Fruit fly (Drosophila melanogaster) whole organism, embryonic: ENCODE results near the gene Tsp97E.

Source experiments
- CG1024 ChIP-seq: fragments of 200-800 bp; sonication (Bioruptor generic); IDR thresholded peaks from 2 replicates; pipeline ENCODE4 v1.3.6; 2022; ENCODE audit warnings: missing biosample characterization, missing genetic modification characterization
- CG10959 ChIP-seq: fragments of 200-800 bp; sonication (Bioruptor generic); IDR thresholded peaks from 2 replicates; pipeline ENCODE4 v1.3.6; 2022; ENCODE audit warnings: missing biosample characterization, missing genetic modification characterization
- CG11456 ChIP-seq: fragments of 200-800 bp; sonication (Bioruptor generic); IDR thresholded peaks from 3 replicates; pipeline ENCODE4 v1.3.6; 2022; ENCODE audit warnings: missing biosample characterization, missing genetic modification characterization
- CG11504 ChIP-seq: fragments of 200-800 bp; sonication (Bioruptor generic); optimal IDR thresholded peaks from 3 replicates; lab custom pipeline; 2019; ENCODE audit warnings: missing biosample characterization, mild to moderate bottlenecking, missing genetic modification characterization, moderate library complexity
- CG12071 ChIP-seq: fragments of 200-800 bp; sonication (Bioruptor generic); optimal IDR thresholded peaks from 3 replicates; lab custom pipeline; 2018; ENCODE audit warnings: missing biosample characterization, mild to moderate bottlenecking, missing genetic modification characterization
- CG12104 ChIP-seq: fragments of 200-800 bp; sonication (Bioruptor generic); optimal IDR thresholded peaks from 3 replicates; lab custom pipeline; 2016; ENCODE audit warnings: missing biosample characterization, missing genetic modification characterization
- CG12219 ChIP-seq: fragments of 200-800 bp; sonication (Bioruptor generic); optimal IDR thresholded peaks from 3 replicates; lab custom pipeline; 2018; ENCODE audit warnings: missing biosample characterization, mild to moderate bottlenecking, missing genetic modification characterization
- CG15696 ChIP-seq: fragments of 200-800 bp; sonication (Bioruptor generic); optimal IDR thresholded peaks from 2 replicates; lab custom pipeline; 2019; ENCODE audit warnings: missing biosample characterization, mild to moderate bottlenecking, missing genetic modification characterization, moderate library complexity
- CG16813 ChIP-seq: fragments of 200-800 bp; sonication (Bioruptor generic); IDR thresholded peaks from 3 replicates; pipeline ENCODE4 v1.3.6; 2022; ENCODE audit warnings: missing biosample characterization, missing genetic modification characterization; ENCODE audit not compliant: partially characterized antibody
- CG17359 ChIP-seq: fragments of 200-800 bp; sonication (Bioruptor generic); optimal IDR thresholded peaks from 3 replicates; lab custom pipeline; 2018; ENCODE audit warnings: missing biosample characterization, mild to moderate bottlenecking, missing genetic modification characterization, moderate library complexity
- CG17612 ChIP-seq: fragments of 200-800 bp; sonication (Bioruptor generic); IDR thresholded peaks from 2 replicates; pipeline ENCODE4 v1.3.6; 2022; ENCODE audit warnings: missing biosample characterization, missing genetic modification characterization
- CG1792 ChIP-seq: fragments of 200-800 bp; sonication (Bioruptor generic); optimal IDR thresholded peaks from 2 replicates; lab custom pipeline; 2016; ENCODE audit warnings: missing biosample characterization, missing genetic modification characterization
- CG2678 ChIP-seq: fragments of 200-800 bp; sonication (Bioruptor generic); optimal IDR thresholded peaks from 3 replicates; lab custom pipeline; 2019; ENCODE audit warnings: missing biosample characterization, mild to moderate bottlenecking, missing genetic modification characterization, moderate library complexity
- CG2889 ChIP-seq: fragments of 200-800 bp; sonication (Bioruptor generic); IDR thresholded peaks from 3 replicates; pipeline ENCODE4 v1.3.6; 2022; ENCODE audit warnings: missing biosample characterization, missing genetic modification characterization
- CG3065 ChIP-seq: fragments of 200-800 bp; sonication (Bioruptor generic); optimal IDR thresholded peaks from 2 replicates; lab custom pipeline; 2016; ENCODE audit warnings: missing biosample characterization, missing genetic modification characterization
- CG6272 ChIP-seq: fragments of 200-800 bp; sonication (Bioruptor generic); IDR thresholded peaks from 2 replicates; pipeline ENCODE4 v1.3.6; 2022; ENCODE audit warnings: missing biosample characterization, missing genetic modification characterization
- CG6854 ChIP-seq: fragments of 200-800 bp; sonication (Bioruptor generic); optimal IDR thresholded peaks from 3 replicates; lab custom pipeline; 2017; ENCODE audit warnings: missing biosample characterization, mild to moderate bottlenecking, missing genetic modification characterization
- CG7556 ChIP-seq: fragments of 200-800 bp; sonication (Bioruptor generic); optimal IDR thresholded peaks from 2 replicates; lab custom pipeline; 2017; ENCODE audit warnings: missing biosample characterization, mild to moderate bottlenecking, missing genetic modification characterization
- CG7963 ChIP-seq: fragments of 200-800 bp; sonication (Bioruptor generic); IDR thresholded peaks from 3 replicates; pipeline ENCODE4 v1.3.6; 2022; ENCODE audit warnings: missing biosample characterization, missing genetic modification characterization; ENCODE audit not compliant: partially characterized antibody
- CG9876 ChIP-seq: fragments of 200-800 bp; sonication (Bioruptor generic); optimal IDR thresholded peaks from 2 replicates; lab custom pipeline; 2016; ENCODE audit warnings: missing biosample characterization, missing genetic modification characterization
- CkIIα-i1 ChIP-seq: fragments of 200-800 bp; sonication (Bioruptor generic); IDR thresholded peaks from 2 replicates; pipeline ENCODE4 v1.3.6; 2022; ENCODE audit warnings: missing biosample characterization, missing genetic modification characterization
- D ChIP-seq, 2 experiments: fragments of 200-800 bp in 1 of 2; fragments of >200 bp in 1 of 2; sonication (Bioruptor generic) in 1 of 2; optimal IDR thresholded peaks; 2 replicates in 1 of 2; 3 replicates in 1 of 2; lab custom pipeline; 2017; ENCODE audit warnings: mild to moderate bottlenecking in 1 of 2, missing biosample characterization in 1 of 2, missing genetic modification characterization in 1 of 2, missing genetic modification reagents in 1 of 2
- Doc2 ChIP-seq: fragments of 200-800 bp; sonication (Bioruptor generic); IDR thresholded peaks from 2 replicates; pipeline ENCODE4 v1.3.6; 2022; ENCODE audit warnings: missing biosample characterization, missing genetic modification characterization
- Fer1 ChIP-seq: fragments of 200-800 bp; sonication (Bioruptor generic); optimal IDR thresholded peaks from 2 replicates; lab custom pipeline; 2017; ENCODE audit warnings: missing biosample characterization, mild to moderate bottlenecking, missing genetic modification characterization
- Hr3 ChIP-seq: fragments of 200-800 bp; sonication (Bioruptor generic); optimal IDR thresholded peaks from 3 replicates; lab custom pipeline; 2016; ENCODE audit warnings: missing biosample characterization, missing genetic modification characterization
- Lpt ChIP-seq: fragments of >200 bp; optimal IDR thresholded peaks from 2 replicates; lab custom pipeline; 2018; ENCODE audit warnings: missing biosample characterization, missing genetic modification characterization
- NFAT ChIP-seq: fragments of 200-800 bp; sonication (Bioruptor generic); IDR thresholded peaks from 2 replicates; pipeline ENCODE4 v1.3.6; 2022; ENCODE audit warnings: missing biosample characterization, missing genetic modification characterization
- Side ChIP-seq: fragments of 200-800 bp; sonication (Bioruptor generic); optimal IDR thresholded peaks from 2 replicates; lab custom pipeline; 2016; ENCODE audit warnings: missing biosample characterization, missing genetic modification characterization
- bsh ChIP-seq, 2 experiments: fragments of 200-800 bp; sonication (Bioruptor generic); optimal IDR thresholded peaks; 2 replicates each; lab custom pipeline; 2017 to 2018; ENCODE audit warnings: mild to moderate bottlenecking in 2 of 2, missing biosample characterization in 2 of 2, missing genetic modification characterization in 2 of 2, moderate library complexity in 1 of 2
- danr ChIP-seq: fragments of 200-800 bp; sonication (Bioruptor generic); IDR thresholded peaks from 2 replicates; pipeline ENCODE4 v1.3.6; 2022; ENCODE audit warnings: missing biosample characterization, missing genetic modification characterization
- dati ChIP-seq: fragments of 200-800 bp; sonication (Bioruptor generic); IDR thresholded peaks from 2 replicates; pipeline ENCODE4 v1.3.6; 2022; ENCODE audit warnings: missing biosample characterization, missing genetic modification characterization
- ems ChIP-seq: fragments of 200-800 bp; sonication (Bioruptor generic); optimal IDR thresholded peaks from 3 replicates; lab custom pipeline; 2016; ENCODE audit warnings: missing biosample characterization, missing genetic modification characterization
- en ChIP-seq: fragments of 200-800 bp; sonication (Bioruptor generic); optimal IDR thresholded peaks from 2 replicates; lab custom pipeline; 2016; ENCODE audit warnings: missing biosample characterization, missing genetic modification characterization
- ewg ChIP-seq: fragments of 200-800 bp; sonication (Bioruptor generic); optimal IDR thresholded peaks from 3 replicates; lab custom pipeline; 2017; ENCODE audit warnings: mild to moderate bottlenecking, missing biosample characterization, missing genetic modification reagents, missing genetic modification characterization
- fd102C ChIP-seq: fragments of 200-800 bp; sonication (Bioruptor generic); optimal IDR thresholded peaks from 2 replicates; lab custom pipeline; 2018; ENCODE audit warnings: missing biosample characterization, mild to moderate bottlenecking, missing genetic modification characterization, moderate library complexity
- fd96Cb ChIP-seq: fragments of 200-800 bp; sonication (Bioruptor generic); optimal IDR thresholded peaks from 2 replicates; lab custom pipeline; 2018; ENCODE audit warnings: missing biosample characterization, mild to moderate bottlenecking, missing genetic modification characterization, moderate library complexity
- gem ChIP-seq: fragments of 200-800 bp; sonication (Bioruptor generic); optimal IDR thresholded peaks from 2 replicates; lab custom pipeline; 2019; ENCODE audit warnings: missing biosample characterization, mild to moderate bottlenecking, missing genetic modification characterization, moderate library complexity
- gsb ChIP-seq: fragments of 200-800 bp; sonication (Bioruptor generic); IDR thresholded peaks from 2 replicates; pipeline ENCODE4 v1.3.6; 2022; ENCODE audit warnings: missing biosample characterization, missing genetic modification characterization
- hb ChIP-seq: fragments of 200-800 bp; sonication (Bioruptor generic); IDR thresholded peaks from 3 replicates; pipeline ENCODE4 v1.3.6; 2022; ENCODE audit warnings: missing biosample characterization, missing genetic modification characterization; ENCODE audit not compliant: partially characterized antibody
- kni ChIP-seq: fragments of 200-800 bp; sonication (Bioruptor generic); optimal IDR thresholded peaks from 3 replicates; lab custom pipeline; 2017; ENCODE audit warnings: mild to moderate bottlenecking, missing biosample characterization, missing genetic modification reagents, missing genetic modification characterization
- lola ChIP-seq, 3 experiments: fragments of >200 bp in 2 of 3; fragments of 200-800 bp in 1 of 3; sonication (Bioruptor generic) in 1 of 3; optimal IDR thresholded peaks; 2 replicates each; lab custom pipeline; 2017 to 2019; ENCODE audit warnings: missing biosample characterization in 3 of 3, missing genetic modification characterization in 3 of 3, mild to moderate bottlenecking in 1 of 3, moderate library complexity in 1 of 3
- pan ChIP-seq, 4 experiments: fragments of >200 bp in 3 of 4; fragments of 200-800 bp in 1 of 4; sonication (Bioruptor generic) in 1 of 4; optimal IDR thresholded peaks in 3 of 4; IDR thresholded peaks in 1 of 4; 2 replicates each; pipeline versions ENCODE4 v1.3.6 to Lab custom; 2017 to 2022; ENCODE audit warnings: missing biosample characterization in 2 of 4, missing genetic modification characterization in 2 of 4, mixed read lengths in 1 of 4
- row ChIP-seq: fragments of 200-800 bp; sonication (Bioruptor generic); IDR thresholded peaks from 3 replicates; pipeline ENCODE4 v1.3.6; 2022; ENCODE audit warnings: missing biosample characterization, missing genetic modification characterization
- schlank ChIP-seq: fragments of 200-800 bp; sonication (Bioruptor generic); optimal IDR thresholded peaks from 2 replicates; lab custom pipeline; 2018; ENCODE audit warnings: missing biosample characterization, mild to moderate bottlenecking, missing genetic modification characterization
- seq ChIP-seq: fragments of 200-800 bp; sonication (Bioruptor generic); IDR thresholded peaks from 2 replicates; pipeline ENCODE4 v1.3.6; 2022; ENCODE audit warnings: missing biosample characterization, missing genetic modification characterization
- sim ChIP-seq: fragments of 200-800 bp; sonication (Bioruptor generic); IDR thresholded peaks from 2 replicates; pipeline ENCODE4 v1.3.6; 2022; ENCODE audit warnings: missing biosample characterization, missing genetic modification characterization
- sna ChIP-seq: fragments of 200-800 bp; sonication (Bioruptor generic); IDR thresholded peaks from 2 replicates; pipeline ENCODE4 v1.3.6; 2022; ENCODE audit warnings: missing biosample characterization, missing genetic modification characterization; ENCODE audit not compliant: partially characterized antibody
- ssp ChIP-seq: fragments of 200-800 bp; sonication (Bioruptor generic); IDR thresholded peaks from 2 replicates; pipeline ENCODE4 v1.3.6; 2022; ENCODE audit warnings: missing biosample characterization, missing genetic modification characterization
- stc ChIP-seq: fragments of 200-800 bp; sonication (Bioruptor generic); IDR thresholded peaks from 2 replicates; pipeline ENCODE4 v1.3.6; 2022; ENCODE audit warnings: missing biosample characterization, missing genetic modification characterization
- usp ChIP-seq: fragments of >200 bp; optimal IDR thresholded peaks from 2 replicates; lab custom pipeline; 2017; ENCODE audit warnings: missing biosample characterization, missing genetic modification characterization

The Tsp97E gene

DNA sequence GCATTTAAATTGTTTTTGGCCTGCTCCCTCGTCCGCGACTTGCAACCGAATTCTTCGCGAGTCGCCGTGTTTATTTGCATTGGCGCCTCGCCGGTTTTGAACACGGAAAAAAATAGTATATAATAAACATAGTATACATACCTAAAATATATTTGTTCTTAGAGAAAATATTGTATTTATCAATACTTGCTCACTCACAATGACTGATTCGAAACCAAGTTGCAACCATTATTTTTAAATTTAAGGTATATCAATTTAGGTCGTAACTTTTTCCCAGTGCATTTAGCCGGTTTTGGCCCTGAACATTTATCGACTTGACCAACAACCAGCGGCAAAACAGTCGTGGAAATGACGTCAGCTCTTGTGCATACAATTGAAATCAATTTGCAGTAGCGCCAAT is 36.2 kb downstream of the Tsp97E start (continued):
- TF ChIP-seq gem (peak; percentile 77), CG7556 (GFP tag; lab: Kevin White, UChicago) (peak; percentile 31), ewg (GFP tag; lab: Kevin White, UChicago) (peak; percentile 45), CG10959 (GFP tag; lab: Robert Waterston, UW) (no peak), CG17359 (tag; lab: Kevin White, UChicago) (peak; percentile 62), CG9876 (GFP tag; lab: Kevin White, UChicago) (no peak), en (no peak), CG7963 (GFP tag; lab: Robert Waterston, UW) (no peak), ems (GFP tag; lab: Kevin White, UChicago) (peak; percentile 33), schlank (tag; lab: Kevin White, UChicago) (no peak), hb (GFP tag; lab: Robert Waterston, UW) (no peak), D (optimal IDR thresholded peaks at IDR 0.05; lab: Kevin White, UChicago) (no peak), D (GFP tag; optimal IDR thresholded peaks at IDR 0.05; lab: Kevin White, UChicago) (no peak), usp (GFP tag; lab: Kevin White, UChicago) (no peak), dati (GFP tag; lab: Robert Waterston, UW) (no peak), sim (GFP tag; lab: Robert Waterston, UW) (no peak), CG17612 (GFP tag; lab: Robert Waterston, UW) (no peak), CG11456 (GFP tag; lab: Robert Waterston, UW) (no peak), ssp (GFP tag; lab: Robert Waterston, UW) (0 out of 2 replicates have a peak, but pooled peaks have one; percentile 21), CG12071 (GFP tag; lab: Kevin White, UChicago) (peak; percentile 19), CG12104 (GFP tag; lab: Kevin White, UChicago) (no peak), bsh (GFP tag; optimal IDR thresholded peaks at IDR 0.05; lab: Kevin White, UChicago) (peak; percentile 77 to 79), CG11504 (tag; lab: Kevin White, UChicago) (peak; percentile 78), CG2889 (GFP tag; lab: Robert Waterston, UW) (no peak), Lpt (no peak), pan (optimal IDR thresholded peaks at IDR 0.05; lab: Kevin White, UChicago) (no peak), pan (GFP tag; optimal IDR thresholded peaks at IDR 0.05 in 1 of 2, IDR thresholded peaks at IDR 0.05 in 1 of 2) (peak in 1 of 2 experiments; percentile 63), CG1792 (GFP tag; lab: Kevin White, UChicago) (no peak), kni (GFP tag; lab: Kevin White, UChicago) (no peak), CG1024 (GFP tag; lab: Robert Waterston, UW) (0 out of 2 replicates have a peak, but pooled peaks have one; percentile 26), CG15696 (no peak), CG2678 (peak; percentile 84), CG6854 (no peak), CG3065 (GFP tag; lab: Kevin White, UChicago) (no peak), fd102C (no peak), seq (GFP tag; lab: Robert Waterston, UW) (no peak; the same call in 1 of the 2 replicates), CkIIα-i1 (no peak), NFAT (no peak), stc (GFP tag; lab: Robert Waterston, UW) (0 out of 2 replicates have a peak, but pooled peaks have one; percentile 45), gsb (no peak), fd96Cb (tag; lab: Kevin White, UChicago) (peak; percentile 72), CG16813 (no peak), Side (GFP tag; lab: Kevin White, UChicago) (no peak), lola (GFP tag; optimal IDR thresholded peaks at IDR 0.05; lab: Kevin White, UChicago) (peak in 1 of 3 experiments; percentile 18), Hr3 (GFP tag; lab: Kevin White, UChicago) (peak; percentile 15), Doc2 (GFP tag; lab: Robert Waterston, UW) (no peak), sna (no peak), CG6272 (GFP tag; lab: Robert Waterston, UW) (no peak), Fer1 (GFP tag; lab: Kevin White, UChicago) (peak; percentile 51), row (peak; percentile 68), CG12219 (GFP tag; lab: Kevin White, UChicago) (peak; percentile 64), danr (GFP tag; lab: Robert Waterston, UW) (no peak)
